Worm (Caenorhabditis elegans) whole organism, L4 larva: Measurements from ENCODE around the gene C14B9.3.

ENCODE experiments used
- D1046.2 ChIP-seq: fragments of 200-800 bp; sonication (Bioruptor generic); IDR thresholded peaks from 2 replicates; pipeline ENCODE4 v1.3.6; 2022; ENCODE audit warnings: missing genetic modification characterization, missing compliant biosample characterization
- F10B5.3 ChIP-seq: sonication (generic microtip); optimal IDR thresholded peaks from 2 replicates; lab custom pipeline; 2016; ENCODE audit warnings: mild to moderate bottlenecking, missing genetic modification characterization, missing compliant biosample characterization
- F37D6.2 ChIP-seq: sonication (generic microtip); optimal IDR thresholded peaks from 2 replicates; lab custom pipeline; 2016; ENCODE audit warnings: mild to moderate bottlenecking, missing genetic modification characterization, missing compliant biosample characterization
- T20F7.1 ChIP-seq: fragments of 200-800 bp; sonication (Bioruptor generic); optimal IDR thresholded peaks from 2 replicates; lab custom pipeline; 2018; ENCODE audit warnings: mild to moderate bottlenecking, missing genetic modification characterization, missing compliant biosample characterization
- T26A8.4 ChIP-seq: fragments of 200-800 bp; sonication (Bioruptor generic); IDR thresholded peaks from 2 replicates; pipeline ENCODE4 v1.3.6; 2022; ENCODE audit warnings: missing genetic modification characterization, missing compliant biosample characterization
- Y48G9A.11 ChIP-seq: fragments of 200-800 bp; sonication (Bioruptor generic); IDR thresholded peaks from 2 replicates; pipeline ENCODE4 v1.3.6; 2022; ENCODE audit warnings: missing genetic modification reagents, missing genetic modification characterization, missing compliant biosample characterization
- ZK337.2 ChIP-seq: fragments of 200-800 bp; sonication (Bioruptor generic); IDR thresholded peaks from 2 replicates; pipeline ENCODE4 v1.3.6; 2022; ENCODE audit warnings: missing genetic modification reagents, missing genetic modification characterization, missing compliant biosample characterization
- ZK546.5 ChIP-seq, 2 experiments: sonication (generic microtip); optimal IDR thresholded peaks; 2 replicates each; lab custom pipeline; 2017; ENCODE audit warnings: missing biosample characterization in 2 of 2, missing genetic modification characterization in 2 of 2
- arid-1 ChIP-seq: fragments of 200-800 bp; sonication (Bioruptor generic); conservative IDR thresholded peaks from 2 replicates; pipeline ENCODE4 v1.3.6; 2022; ENCODE audit warnings: missing genetic modification reagents, missing genetic modification characterization, missing compliant biosample characterization
- ceh-28 ChIP-seq: fragments of 150-350 bp; optimal IDR thresholded peaks from 2 replicates; lab custom pipeline; 2014; ENCODE audit warnings: missing biosample characterization, missing genetic modification reagents, missing genetic modification characterization
- ceh-44 ChIP-seq: fragments of 200-800 bp; sonication (Bioruptor generic); IDR thresholded peaks from 2 replicates; pipeline ENCODE4 v1.3.6; 2022; ENCODE audit warnings: missing genetic modification reagents, missing genetic modification characterization, missing compliant biosample characterization
- ceh-62 ChIP-seq: sonication (generic microtip); optimal IDR thresholded peaks from 2 replicates; lab custom pipeline; 2017; ENCODE audit warnings: missing biosample characterization, missing genetic modification characterization
- daf-16 ChIP-seq, 3 experiments: sonication (generic microtip); optimal IDR thresholded peaks; 2 replicates each; lab custom pipeline; 2016 to 2017; ENCODE audit warnings: missing genetic modification characterization in 3 of 3, missing genetic modification reagents in 3 of 3, mild to moderate bottlenecking in 2 of 3, missing compliant biosample characterization in 2 of 3, missing biosample characterization in 1 of 3, moderate library complexity in 1 of 3
- daf-19 ChIP-seq: fragments of 200-800 bp; sonication (Bioruptor generic); conservative IDR thresholded peaks from 2 replicates; pipeline ENCODE4 v1.3.6; 2022; ENCODE audit warnings: missing genetic modification characterization, missing compliant biosample characterization
- dmd-6 ChIP-seq: fragments of 200-800 bp; sonication (Bioruptor generic); IDR thresholded peaks from 2 replicates; pipeline ENCODE4 v1.3.6; 2022; ENCODE audit warnings: missing genetic modification reagents, missing genetic modification characterization, missing compliant biosample characterization
- dmd-8 ChIP-seq: fragments of 200-800 bp; sonication (Bioruptor generic); IDR thresholded peaks from 2 replicates; pipeline ENCODE4 v1.3.6; 2022; ENCODE audit warnings: missing genetic modification characterization, missing compliant biosample characterization
- dmd-9 ChIP-seq: fragments of 200-800 bp; sonication (Bioruptor generic); IDR thresholded peaks from 2 replicates; pipeline ENCODE4 v1.3.6; 2022; ENCODE audit warnings: missing genetic modification reagents, missing genetic modification characterization, missing compliant biosample characterization
- duxl-1 ChIP-seq: sonication (generic microtip); optimal IDR thresholded peaks from 2 replicates; lab custom pipeline; 2016; ENCODE audit warnings: mild to moderate bottlenecking, missing genetic modification characterization, moderate library complexity, missing compliant biosample characterization; ENCODE audit not compliant: poor library complexity
- dve-1 ChIP-seq: sonication (generic microtip); optimal IDR thresholded peaks from 2 replicates; lab custom pipeline; 2017; ENCODE audit warnings: antibody characterized with exemption, mild to moderate bottlenecking, missing genetic modification characterization, missing compliant biosample characterization; ENCODE audit not compliant: insufficient read depth
- egl-27 ChIP-seq: sonication (generic microtip); optimal IDR thresholded peaks from 3 replicates; lab custom pipeline; 2017; ENCODE audit warnings: missing biosample characterization, missing genetic modification reagents, missing genetic modification characterization
- egl-43 ChIP-seq: fragments of 200-800 bp; sonication (Bioruptor generic); IDR thresholded peaks from 2 replicates; pipeline ENCODE4 v1.3.6; 2022; ENCODE audit warnings: missing genetic modification reagents, missing genetic modification characterization, missing compliant biosample characterization
- fkh-10 ChIP-seq: fragments of 150-350 bp; optimal IDR thresholded peaks from 2 replicates; lab custom pipeline; 2014; ENCODE audit warnings: missing biosample characterization, missing genetic modification reagents, missing genetic modification characterization
- gei-8 ChIP-seq: fragments of 200-800 bp; sonication (Bioruptor generic); optimal IDR thresholded peaks from 2 replicates; lab custom pipeline; 2018; ENCODE audit warnings: mild to moderate bottlenecking, missing genetic modification characterization, missing compliant biosample characterization
- lim-7 ChIP-seq: fragments of 200-800 bp; sonication (Bioruptor generic); IDR thresholded peaks from 2 replicates; pipeline ENCODE4 v1.3.6; 2022; ENCODE audit warnings: missing genetic modification characterization, missing compliant biosample characterization
- lin-1 ChIP-seq: fragments of 200-800 bp; sonication (Bioruptor generic); IDR thresholded peaks from 2 replicates; pipeline ENCODE4 v1.3.6; 2022; ENCODE audit warnings: missing genetic modification reagents, missing genetic modification characterization, missing compliant biosample characterization
- lin-15B ChIP-seq: fragments of 150-350 bp; sonication (generic microtip); optimal IDR thresholded peaks from 3 replicates; lab custom pipeline; 2014; ENCODE audit warnings: missing biosample characterization, missing genetic modification characterization
- lin-39 ChIP-seq: fragments of 150-350 bp; optimal IDR thresholded peaks from 2 replicates; lab custom pipeline; 2014; ENCODE audit warnings: missing biosample characterization, missing genetic modification reagents, missing genetic modification characterization
- lir-3 ChIP-seq: sonication (generic microtip); optimal IDR thresholded peaks from 2 replicates; lab custom pipeline; 2016; ENCODE audit warnings: mild to moderate bottlenecking, missing genetic modification characterization, missing compliant biosample characterization
- lsy-2 ChIP-seq, 2 experiments: fragments of 150-350 bp in 1 of 2; sonication (generic microtip) in 1 of 2; optimal IDR thresholded peaks; 2 replicates each; lab custom pipeline; 2014 to 2017; ENCODE audit warnings: missing biosample characterization in 2 of 2, missing genetic modification characterization in 2 of 2
- mdl-1 ChIP-seq, 2 experiments: fragments of 150-350 bp in 1 of 2; sonication (generic microtip) in 1 of 2; optimal IDR thresholded peaks; 2 replicates each; lab custom pipeline; 2014 to 2017; ENCODE audit warnings: missing biosample characterization in 2 of 2, missing genetic modification characterization in 2 of 2
- mep-1 ChIP-seq: fragments of 150-350 bp; sonication (generic microtip); optimal IDR thresholded peaks from 3 replicates; lab custom pipeline; 2014; ENCODE audit warnings: missing biosample characterization, missing genetic modification characterization
- mxl-3 ChIP-seq: fragments of 200-800 bp; sonication (Bioruptor generic); optimal IDR thresholded peaks from 2 replicates; lab custom pipeline; 2018; ENCODE audit warnings: mild to moderate bottlenecking, missing genetic modification characterization, missing compliant biosample characterization
- nhr-10 ChIP-seq: fragments of 150-350 bp; optimal IDR thresholded peaks from 2 replicates; lab custom pipeline; 2014; ENCODE audit warnings: missing biosample characterization, missing genetic modification characterization
- nhr-111 ChIP-seq: fragments of 200-800 bp; sonication (Bioruptor generic); optimal IDR thresholded peaks from 2 replicates; lab custom pipeline; 2018; ENCODE audit warnings: mild to moderate bottlenecking, missing genetic modification characterization, missing compliant biosample characterization
- nhr-28 ChIP-seq: fragments of 150-350 bp; optimal IDR thresholded peaks from 2 replicates; lab custom pipeline; 2014; ENCODE audit warnings: missing biosample characterization, missing genetic modification characterization
- nhr-41 ChIP-seq: fragments of 200-800 bp; sonication (Bioruptor generic); IDR thresholded peaks from 2 replicates; pipeline ENCODE4 v1.3.6; 2022; ENCODE audit warnings: missing genetic modification reagents, missing genetic modification characterization, missing compliant biosample characterization
- nhr-42 ChIP-seq: fragments of 200-800 bp; sonication (Bioruptor generic); IDR thresholded peaks from 2 replicates; pipeline ENCODE4 v1.3.6; 2022; ENCODE audit warnings: missing genetic modification characterization, missing compliant biosample characterization
- nhr-48 ChIP-seq: sonication (generic microtip); optimal IDR thresholded peaks from 2 replicates; lab custom pipeline; 2016; ENCODE audit warnings: mild to moderate bottlenecking, missing genetic modification characterization, missing compliant biosample characterization
- nhr-6 ChIP-seq: fragments of 150-350 bp; optimal IDR thresholded peaks from 2 replicates; lab custom pipeline; 2014; ENCODE audit warnings: missing biosample characterization, missing genetic modification characterization
- nhr-76 ChIP-seq: fragments of 150-350 bp; optimal IDR thresholded peaks from 2 replicates; lab custom pipeline; 2014; ENCODE audit warnings: missing biosample characterization, missing genetic modification characterization
- saeg-2 ChIP-seq: fragments of 200-800 bp; sonication (Bioruptor generic); IDR thresholded peaks from 2 replicates; pipeline ENCODE4 v1.3.6; 2022; ENCODE audit warnings: missing genetic modification reagents, missing genetic modification characterization, missing compliant biosample characterization
- snpc-1.2 ChIP-seq: fragments of 200-800 bp; sonication (Bioruptor generic); IDR thresholded peaks from 2 replicates; pipeline ENCODE4 v1.3.6; 2022; ENCODE audit warnings: missing genetic modification reagents, missing genetic modification characterization, missing compliant biosample characterization
- unc-130 ChIP-seq: sonication (generic microtip); optimal IDR thresholded peaks from 2 replicates; lab custom pipeline; 2016; ENCODE audit warnings: missing genetic modification reagents, missing genetic modification characterization, missing compliant biosample characterization
- unc-39 ChIP-seq: sonication (generic microtip); optimal IDR thresholded peaks from 2 replicates; lab custom pipeline; 2017; ENCODE audit warnings: missing biosample characterization, missing genetic modification characterization
- unc-62 ChIP-seq, 3 experiments: fragments of 150-350 bp in 1 of 3; sonication (generic microtip); optimal IDR thresholded peaks in 2 of 3; peaks in 1 of 3; 1 replicate in 1 of 3; 2 replicates in 2 of 3; lab custom pipeline; 2014 to 2017; ENCODE audit warnings: missing biosample characterization in 3 of 3, missing genetic modification characterization in 3 of 3, missing genetic modification reagents in 3 of 3, missing genotype in 1 of 3
- zag-1 ChIP-seq: fragments of 150-350 bp; optimal IDR thresholded peaks from 2 replicates; lab custom pipeline; 2014; ENCODE audit warnings: missing biosample characterization, missing genetic modification characterization
- zip-11 ChIP-seq: fragments of 200-800 bp; sonication (Bioruptor generic); IDR thresholded peaks from 2 replicates; pipeline ENCODE4 v1.3.6; 2022; ENCODE audit warnings: missing genetic modification characterization, missing compliant biosample characterization
- zip-2 ChIP-seq: fragments of 150-350 bp; optimal IDR thresholded peaks from 2 replicates; lab custom pipeline; 2014; ENCODE audit warnings: missing biosample characterization, missing genetic modification characterization
- ztf-7 ChIP-seq: fragments of 150-350 bp; optimal IDR thresholded peaks from 2 replicates; lab custom pipeline; 2014; ENCODE audit warnings: missing biosample characterization, missing genetic modification characterization

C14B9.3 gene

DNA sequence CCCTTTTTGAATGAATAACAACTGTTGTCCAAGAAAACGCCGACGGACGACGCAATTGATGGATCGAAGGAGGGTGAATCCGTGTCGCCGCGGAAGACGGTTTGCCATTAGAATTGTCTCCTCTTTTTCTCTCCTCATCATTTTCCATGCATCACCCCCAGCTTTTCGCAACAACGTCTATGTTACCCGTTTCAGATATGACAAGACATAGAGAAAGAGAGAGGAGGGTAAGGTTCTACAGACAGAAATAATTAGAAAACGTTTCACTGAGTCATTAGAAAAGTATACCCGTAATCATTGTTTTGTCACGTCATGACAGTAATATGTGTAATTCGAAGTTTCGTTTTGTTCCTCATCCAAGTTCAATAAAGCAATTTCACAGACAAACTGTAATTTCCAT is 2.8 kb upstream of the C14B9.3 start:
- TF ChIP-seq zag-1 (tag; lab: Kevin White, UChicago) (no peak), unc-62 (GFP tag; optimal IDR thresholded peaks at IDR 0.05 in 1 of 2; lab: Kevin White, UChicago) (peak in 1 of 2 experiments; percentile 88), unc-62 (tag; optimal IDR thresholded peaks at IDR 0.05; lab: Kevin White, UChicago) (no peak), mxl-3 (no peak)
- TF ChIP-seq, all 104 proteins: peak for 1

DNA sequence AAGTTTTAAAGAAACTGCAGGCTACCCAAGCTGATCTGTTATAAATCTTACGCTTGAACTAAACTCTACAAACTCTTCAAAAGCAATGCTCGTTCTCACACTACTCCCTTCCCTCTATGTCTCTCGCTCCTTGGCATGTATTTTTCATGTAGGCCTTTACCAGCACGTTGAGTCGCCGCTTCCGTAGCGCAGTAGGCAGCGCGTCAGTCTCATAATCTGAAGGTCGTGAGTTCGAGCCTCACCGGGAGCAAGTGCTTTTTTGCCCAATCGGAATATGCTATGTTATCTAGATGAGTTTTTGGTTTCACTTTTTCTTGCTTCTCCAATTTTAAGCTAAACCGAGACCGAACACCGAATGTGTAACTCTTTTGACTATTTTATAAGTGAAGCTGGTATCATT is 2.1 kb upstream of the C14B9.3 start:
- TF ChIP-seq nhr-28 (tag; lab: Kevin White, UChicago) (no peak), ZK337.2 (GFP tag; lab: Robert Waterston, UW) (peak; percentile 32; the same call in 1 of the 2 replicates), ceh-44 (GFP tag; lab: Robert Waterston, UW) (peak; percentile 82), daf-16 (GFP tag; optimal IDR thresholded peaks at IDR 0.05; lab: Kevin White, UChicago) (no peak), daf-16 (tag; optimal IDR thresholded peaks at IDR 0.05; lab: Kevin White, UChicago) (peak; percentile 38), snpc-1.2 (GFP tag; lab: Robert Waterston, UW) (0 out of 2 replicates have a peak, but pooled peaks have one; percentile 59), unc-130 (GFP tag; lab: Kevin White, UChicago) (peak; percentile 30), dmd-6 (GFP tag; lab: Robert Waterston, UW) (peak; percentile 22; the same call in 1 of the 2 replicates), unc-39 (tag; lab: Kevin White, UChicago) (no peak), ztf-7 (tag; lab: Kevin White, UChicago) (no peak), lin-39 (tag; lab: Kevin White, UChicago) (no peak), F10B5.3 (no peak), dve-1 (tag; lab: Kevin White, UChicago) (peak; percentile 5), D1046.2 (GFP tag; lab: Robert Waterston, UW) (0 out of 2 replicates have a peak, but pooled peaks have one; percentile 50), ZK546.5 (tag; optimal IDR thresholded peaks at IDR 0.05; lab: Kevin White, UChicago) (no peak), nhr-111 (GFP tag; lab: Kevin White, UChicago) (no peak), duxl-1 (no peak), zip-11 (GFP tag; lab: Robert Waterston, UW) (no peak), F37D6.2 (tag; lab: Kevin White, UChicago) (no peak), nhr-48 (tag; lab: Kevin White, UChicago) (no peak), lsy-2 (tag; optimal IDR thresholded peaks at IDR 0.05; lab: Kevin White, UChicago) (peak in 1 of 2 experiments; percentile 56), egl-27 (tag; lab: Kevin White, UChicago) (no peak), saeg-2 (GFP tag; lab: Robert Waterston, UW) (0 out of 2 replicates have a peak, but pooled peaks have one; percentile 43), zip-2 (tag; lab: Kevin White, UChicago) (no peak), mep-1 (peak; percentile 15), arid-1 (GFP tag; lab: Robert Waterston, UW) (peak; percentile 54; the same call in 1 of the 2 replicates), Y48G9A.11 (GFP tag; lab: Robert Waterston, UW) (peak; percentile 64; the same call in 1 of the 2 replicates), dmd-9 (GFP tag; lab: Robert Waterston, UW) (peak; percentile 68; the same call in 1 of the 2 replicates), ceh-62 (no peak), fkh-10 (GFP tag; lab: Kevin White, UChicago) (peak; percentile 9), nhr-42 (GFP tag; lab: Robert Waterston, UW) (no peak), T20F7.1 (GFP tag; lab: Kevin White, UChicago) (peak; percentile 23), gei-8 (peak; percentile 42), nhr-41 (GFP tag; lab: Robert Waterston, UW) (no peak), nhr-76 (tag; lab: Kevin White, UChicago) (no peak), nhr-10 (no peak), nhr-6 (no peak), dmd-8 (GFP tag; lab: Robert Waterston, UW) (peak; percentile 71; the same call in 1 of the 2 replicates), lir-3 (no peak), lim-7 (peak; percentile 72), egl-43 (GFP tag; lab: Robert Waterston, UW) (peak; percentile 86), T26A8.4 (GFP tag; lab: Robert Waterston, UW) (peak; percentile 75), ceh-28 (tag; lab: Kevin White, UChicago) (no peak), lin-15B (tag; lab: Kevin White, UChicago) (no peak), lin-1 (no peak), daf-19 (GFP tag; lab: Robert Waterston, UW) (no peak), mdl-1 (tag; optimal IDR thresholded peaks at IDR 0.05; lab: Kevin White, UChicago) (peak in 1 of 2 experiments; percentile 24)
